Worm (Caenorhabditis elegans) whole organism, L2 larva: ENCODE measurements around the gene memb-1.
A peak's percentile ranks its signal among the peaks of the same experiment; 100 is the strongest.

Source experiments
- C34F6.9 ChIP-seq: fragments of 150-350 bp; optimal IDR thresholded peaks from 2 replicates; lab custom pipeline; 2014; ENCODE audit warnings: missing biosample characterization, missing genetic modification characterization
- F13H6.1 ChIP-seq: sonication (generic microtip); optimal IDR thresholded peaks from 2 replicates; lab custom pipeline; 2016; ENCODE audit warnings: missing genetic modification characterization, missing compliant biosample characterization
- R02D3.7 ChIP-seq: fragments of 150-350 bp; optimal IDR thresholded peaks from 2 replicates; lab custom pipeline; 2014; ENCODE audit warnings: missing biosample characterization, missing genetic modification characterization
- Y55F3AM.14 ChIP-seq: fragments of 200-800 bp; sonication (Bioruptor generic); optimal IDR thresholded peaks from 2 replicates; lab custom pipeline; 2018; ENCODE audit warnings: mild to moderate bottlenecking, missing genetic modification characterization, missing compliant biosample characterization
- ZK546.5 ChIP-seq: sonication (generic microtip); optimal IDR thresholded peaks from 2 replicates; lab custom pipeline; 2017; ENCODE audit warnings: missing biosample characterization, missing genetic modification characterization
- alr-1 ChIP-seq: fragments of 150-350 bp; optimal IDR thresholded peaks from 2 replicates; lab custom pipeline; 2014; ENCODE audit warnings: missing biosample characterization, missing genetic modification characterization
- aly-2 ChIP-seq: fragments of 150-350 bp; optimal IDR thresholded peaks from 2 replicates; lab custom pipeline; 2014; ENCODE audit warnings: missing biosample characterization, missing genetic modification characterization
- ama-1 ChIP-seq: fragments of 150-350 bp; optimal IDR thresholded peaks from 2 replicates; lab custom pipeline; 2018; ENCODE audit warnings: inconsistent platforms
- blmp-1 ChIP-seq: sonication (generic microtip); optimal IDR thresholded peaks from 2 replicates; lab custom pipeline; 2017; ENCODE audit warnings: missing genetic modification characterization, mild to moderate bottlenecking, missing compliant biosample characterization, antibody characterized with exemption, moderate library complexity; ENCODE audit not compliant: insufficient read depth
- ceh-16 ChIP-seq: fragments of 150-350 bp; optimal IDR thresholded peaks from 2 replicates; lab custom pipeline; 2014; ENCODE audit warnings: missing biosample characterization, missing genetic modification characterization
- ceh-82 ChIP-seq: fragments of 150-350 bp; optimal IDR thresholded peaks from 2 replicates; lab custom pipeline; 2014; ENCODE audit warnings: missing biosample characterization, missing genetic modification characterization
- crh-2 ChIP-seq: sonication (generic microtip); optimal IDR thresholded peaks from 2 replicates; lab custom pipeline; 2017; ENCODE audit warnings: missing biosample characterization, missing genetic modification characterization
- dmd-4 ChIP-seq: sonication (generic microtip); optimal IDR thresholded peaks from 2 replicates; lab custom pipeline; 2017; ENCODE audit warnings: missing biosample characterization, missing genetic modification characterization
- egl-27 ChIP-seq: sonication (generic microtip); optimal IDR thresholded peaks from 3 replicates; lab custom pipeline; 2017; ENCODE audit warnings: missing biosample characterization, missing genetic modification reagents, missing genetic modification characterization
- elt-1 ChIP-seq: fragments of 150-350 bp; optimal IDR thresholded peaks from 2 replicates; lab custom pipeline; 2014; ENCODE audit warnings: missing biosample characterization, missing genetic modification characterization
- elt-3 ChIP-seq: sonication (generic microtip); optimal IDR thresholded peaks from 2 replicates; lab custom pipeline; 2017; ENCODE audit warnings: missing biosample characterization, missing genetic modification characterization
- fos-1 ChIP-seq: fragments of 150-350 bp; optimal IDR thresholded peaks from 2 replicates; lab custom pipeline; 2014; ENCODE audit warnings: missing biosample characterization, missing genetic modification characterization
- gmeb-1 ChIP-seq: fragments of 150-350 bp; optimal IDR thresholded peaks from 2 replicates; lab custom pipeline; 2014; ENCODE audit warnings: missing biosample characterization, missing genetic modification characterization
- lin-11 ChIP-seq: fragments of 150-350 bp; sonication (generic microtip); optimal IDR thresholded peaks from 2 replicates; lab custom pipeline; 2014; ENCODE audit warnings: missing biosample characterization, missing genetic modification characterization, inconsistent platforms, mixed read lengths
- lin-13 ChIP-seq: fragments of 150-350 bp; optimal IDR thresholded peaks from 2 replicates; lab custom pipeline; 2014; ENCODE audit warnings: missing biosample characterization, missing genetic modification reagents, missing genetic modification characterization
- lin-39 ChIP-seq: fragments of 150-350 bp; optimal IDR thresholded peaks from 2 replicates; lab custom pipeline; 2014; ENCODE audit warnings: missing biosample characterization, missing genetic modification reagents, missing genetic modification characterization
- lsy-2 ChIP-seq, 2 experiments: fragments of 150-350 bp in 1 of 2; sonication (generic microtip) in 1 of 2; optimal IDR thresholded peaks; 2 replicates each; lab custom pipeline; 2014 to 2017; ENCODE audit warnings: missing biosample characterization in 2 of 2, missing genetic modification characterization in 2 of 2
- mab-5 ChIP-seq: fragments of 150-350 bp; optimal IDR thresholded peaks from 2 replicates; lab custom pipeline; 2014; ENCODE audit warnings: missing biosample characterization, missing genetic modification characterization
- mbf-1 ChIP-seq: sonication (generic microtip); optimal IDR thresholded peaks from 2 replicates; lab custom pipeline; 2017; ENCODE audit warnings: missing biosample characterization, missing genetic modification characterization
- mdl-1 ChIP-seq, 2 experiments: fragments of 150-350 bp in 1 of 2; sonication (generic microtip) in 1 of 2; optimal IDR thresholded peaks; 2 replicates each; lab custom pipeline; 2017; ENCODE audit warnings: missing biosample characterization in 2 of 2, missing genetic modification characterization in 2 of 2
- nhr-10 ChIP-seq: sonication (generic microtip); optimal IDR thresholded peaks from 2 replicates; lab custom pipeline; 2017; ENCODE audit warnings: missing biosample characterization, missing genetic modification characterization
- nhr-11 ChIP-seq: fragments of 150-350 bp; optimal IDR thresholded peaks from 2 replicates; lab custom pipeline; 2014; ENCODE audit warnings: missing biosample characterization, missing genetic modification characterization
- nhr-12 ChIP-seq: fragments of 150-350 bp; optimal IDR thresholded peaks from 2 replicates; lab custom pipeline; 2014; ENCODE audit warnings: missing biosample characterization, missing genetic modification characterization
- nhr-129 ChIP-seq: fragments of 150-350 bp; optimal IDR thresholded peaks from 2 replicates; lab custom pipeline; 2014; ENCODE audit warnings: missing biosample characterization, missing genetic modification characterization
- nhr-21 ChIP-seq: fragments of 150-350 bp; optimal IDR thresholded peaks from 2 replicates; lab custom pipeline; 2014; ENCODE audit warnings: missing biosample characterization, missing genetic modification characterization
- nhr-23 ChIP-seq: fragments of 150-350 bp; optimal IDR thresholded peaks from 2 replicates; lab custom pipeline; 2014; ENCODE audit warnings: missing biosample characterization, missing genetic modification reagents, missing genetic modification characterization
- nhr-237 ChIP-seq: fragments of 150-350 bp; optimal IDR thresholded peaks from 2 replicates; lab custom pipeline; 2014; ENCODE audit warnings: missing biosample characterization, missing genetic modification characterization
- nhr-25 ChIP-seq: fragments of 150-350 bp; sonication (generic microtip); optimal IDR thresholded peaks from 3 replicates; lab custom pipeline; 2014; ENCODE audit warnings: missing biosample characterization, missing genetic modification characterization
- nhr-6 ChIP-seq: fragments of 150-350 bp; optimal IDR thresholded peaks from 2 replicates; lab custom pipeline; 2014; ENCODE audit warnings: missing biosample characterization, missing genetic modification characterization
- nhr-77 ChIP-seq: fragments of 150-350 bp; optimal IDR thresholded peaks from 2 replicates; lab custom pipeline; 2014; ENCODE audit warnings: missing biosample characterization, missing genetic modification characterization
- peb-1 ChIP-seq: fragments of 150-350 bp; optimal IDR thresholded peaks from 2 replicates; lab custom pipeline; 2014; ENCODE audit warnings: missing biosample characterization, missing genetic modification characterization
- sem-4 ChIP-seq: fragments of 150-350 bp; optimal IDR thresholded peaks from 2 replicates; lab custom pipeline; 2014; ENCODE audit warnings: missing biosample characterization, missing genetic modification reagents, missing genetic modification characterization
- skn-1 ChIP-seq: sonication (generic microtip); optimal IDR thresholded peaks from 2 replicates; lab custom pipeline; 2017; ENCODE audit warnings: missing biosample characterization, missing genetic modification characterization
- sma-3 ChIP-seq: sonication (generic microtip); optimal IDR thresholded peaks from 2 replicates; lab custom pipeline; 2016; ENCODE audit warnings: missing genetic modification reagents, missing genetic modification characterization, missing compliant biosample characterization
- sma-9 ChIP-seq, 2 experiments: fragments of 150-350 bp in 1 of 2; sonication (generic microtip) in 1 of 2; optimal IDR thresholded peaks; 2 replicates each; lab custom pipeline; 2014 to 2016; ENCODE audit warnings: missing genetic modification characterization in 2 of 2, mild to moderate bottlenecking in 1 of 2, missing biosample characterization in 1 of 2, missing compliant biosample characterization in 1 of 2, missing genetic modification reagents in 1 of 2, moderate library complexity in 1 of 2
- snpc-4 ChIP-seq: fragments of 150-350 bp; optimal IDR thresholded peaks from 2 replicates; lab custom pipeline; 2014; ENCODE audit warnings: missing biosample characterization, missing genetic modification characterization
- unc-39 ChIP-seq: fragments of 150-350 bp; optimal IDR thresholded peaks from 2 replicates; lab custom pipeline; 2014; ENCODE audit warnings: missing biosample characterization, missing genetic modification characterization
- unc-55 ChIP-seq: fragments of 150-350 bp; sonication (generic microtip); optimal IDR thresholded peaks from 3 replicates; lab custom pipeline; 2014; ENCODE audit warnings: missing biosample characterization, missing genetic modification reagents, missing genetic modification characterization
- unc-62 ChIP-seq: fragments of 150-350 bp; optimal IDR thresholded peaks from 2 replicates; lab custom pipeline; 2014; ENCODE audit warnings: missing biosample characterization, missing genetic modification reagents, missing genetic modification characterization
- zag-1 ChIP-seq: fragments of 150-350 bp; optimal IDR thresholded peaks from 2 replicates; lab custom pipeline; 2014; ENCODE audit warnings: missing biosample characterization, missing genetic modification characterization
- ztf-1 ChIP-seq: fragments of 200-800 bp; sonication (Bioruptor generic); conservative IDR thresholded peaks from 2 replicates; pipeline ENCODE4 v1.3.6; 2022; ENCODE audit warnings: missing genetic modification characterization, missing compliant biosample characterization
- ztf-11 ChIP-seq: sonication (generic microtip); optimal IDR thresholded peaks from 2 replicates; lab custom pipeline; 2017; ENCODE audit warnings: missing biosample characterization, missing genetic modification characterization
- ztf-4 ChIP-seq: fragments of 150-350 bp; optimal IDR thresholded peaks from 2 replicates; lab custom pipeline; 2014; ENCODE audit warnings: missing biosample characterization, missing genetic modification characterization

Gene memb-1

ce11 chrX:9441512-9441911, at the start of gene memb-1:
Gene memb-1, minus strand, starts transcription at chrX:9441571.
- TF ChIP-seq unc-55 (GFP tag; lab: Kevin White, UChicago) (peak; percentile 81), nhr-25 (tag; lab: Kevin White, UChicago) (peak; percentile 63), R02D3.7 (tag; lab: Kevin White, UChicago) (no peak), ama-1 (lab: Kevin White, UChicago) (no peak), nhr-237 (tag; lab: Kevin White, UChicago) (no peak), dmd-4 (tag; lab: Kevin White, UChicago) (no peak), nhr-6 (no peak), peb-1 (tag; lab: Kevin White, UChicago) (no peak), nhr-129 (peak; percentile 81), C34F6.9 (peak; percentile 74), snpc-4 (peak; percentile 13), skn-1 (no peak), nhr-12 (no peak), lin-13 (GFP tag; lab: Kevin White, UChicago) (peak; percentile 62), lsy-2 (tag; optimal IDR thresholded peaks at IDR 0.05; lab: Kevin White, UChicago) (peak in 1 of 2 experiments; percentile 72), egl-27 (peak; percentile 28), nhr-21 (no peak), nhr-11 (no peak), blmp-1 (tag; lab: Kevin White, UChicago) (no peak), sma-3 (GFP tag; lab: Kevin White, UChicago) (peak; percentile 38), nhr-77 (tag; lab: Kevin White, UChicago) (no peak), Y55F3AM.14 (GFP tag; lab: Kevin White, UChicago) (no peak), aly-2 (tag; lab: Kevin White, UChicago) (no peak), unc-62 (GFP tag; lab: Kevin White, UChicago) (no peak), lin-39 (no peak), elt-1 (tag; lab: Kevin White, UChicago) (no peak), ZK546.5 (no peak), lin-11 (tag; lab: Kevin White, UChicago) (peak; percentile 10), ceh-82 (tag; lab: Kevin White, UChicago) (no peak), mab-5 (tag; lab: Kevin White, UChicago) (peak; percentile 31), ceh-16 (tag; lab: Kevin White, UChicago) (no peak), F13H6.1 (peak; percentile 28), crh-2 (peak; percentile 90), zag-1 (tag; lab: Kevin White, UChicago) (peak; percentile 26), ztf-1 (GFP tag; lab: Robert Waterston, UW) (no peak), ztf-11 (tag; lab: Kevin White, UChicago) (no peak), mdl-1 (tag; optimal IDR thresholded peaks at IDR 0.05; lab: Kevin White, UChicago) (no peak), gmeb-1 (tag; lab: Kevin White, UChicago) (peak; percentile 56), sma-9 (GFP tag; optimal IDR thresholded peaks at IDR 0.05; lab: Kevin White, UChicago) (peak; percentile 78), sma-9 (tag; optimal IDR thresholded peaks at IDR 0.05; lab: Kevin White, UChicago) (no peak), sem-4 (tag; lab: Kevin White, UChicago) (peak; percentile 54), nhr-23 (no peak), unc-39 (no peak), fos-1 (peak; percentile 93), ztf-4 (tag; lab: Kevin White, UChicago) (no peak), alr-1 (tag; lab: Kevin White, UChicago) (no peak), mbf-1 (tag; lab: Kevin White, UChicago) (no peak), elt-3 (tag; lab: Kevin White, UChicago) (no peak), nhr-10 (tag; lab: Kevin White, UChicago) (no peak)
